Worm (Caenorhabditis elegans) whole organism, mixed stage, embryonic: ENCODE measurements around the gene ipla-6.

Experiments used
- blmp-1 ChIP-seq: fragments of 150-350 bp; optimal IDR thresholded peaks from 2 replicates; lab custom pipeline; 2014; ENCODE audit warnings: missing biosample characterization, missing genetic modification characterization
- elt-3 ChIP-seq: fragments of 150-350 bp; optimal IDR thresholded peaks from 2 replicates; lab custom pipeline; 2014; ENCODE audit warnings: missing biosample characterization, missing genetic modification characterization
- lin-13 ChIP-seq: fragments of 150-350 bp; optimal IDR thresholded peaks from 2 replicates; lab custom pipeline; 2014; ENCODE audit warnings: missing biosample characterization, missing genetic modification characterization
- lsy-2 ChIP-seq: fragments of 150-350 bp; optimal IDR thresholded peaks from 2 replicates; lab custom pipeline; 2014; ENCODE audit warnings: missing biosample characterization, missing genetic modification characterization
- nhr-12 ChIP-seq: fragments of 150-350 bp; optimal IDR thresholded peaks from 2 replicates; lab custom pipeline; 2014; ENCODE audit warnings: missing biosample characterization, missing genetic modification characterization
- nhr-237 ChIP-seq: fragments of 150-350 bp; optimal IDR thresholded peaks from 2 replicates; lab custom pipeline; 2014; ENCODE audit warnings: missing biosample characterization, missing genetic modification characterization
- nhr-28 ChIP-seq: fragments of 150-350 bp; optimal IDR thresholded peaks from 2 replicates; lab custom pipeline; 2014; ENCODE audit warnings: missing biosample characterization, missing genetic modification characterization
- nhr-76 ChIP-seq: sonication (generic microtip); optimal IDR thresholded peaks from 2 replicates; lab custom pipeline; 2017; ENCODE audit warnings: missing biosample characterization, missing genetic modification characterization
- snpc-4 ChIP-seq: fragments of 150-350 bp; optimal IDR thresholded peaks from 2 replicates; lab custom pipeline; 2014; ENCODE audit warnings: missing biosample characterization, missing genetic modification characterization
- unc-39 ChIP-seq: fragments of 150-350 bp; optimal IDR thresholded peaks from 2 replicates; lab custom pipeline; 2014; ENCODE audit warnings: missing biosample characterization, missing genetic modification characterization
- unc-62 ChIP-seq: fragments of 150-350 bp; optimal IDR thresholded peaks from 2 replicates; lab custom pipeline; 2014; ENCODE audit warnings: missing biosample characterization, missing genetic modification reagents, missing genetic modification characterization
- ztf-11 ChIP-seq: fragments of 150-350 bp; optimal IDR thresholded peaks from 2 replicates; lab custom pipeline; 2014; ENCODE audit warnings: missing biosample characterization, missing genetic modification characterization

DNA sequence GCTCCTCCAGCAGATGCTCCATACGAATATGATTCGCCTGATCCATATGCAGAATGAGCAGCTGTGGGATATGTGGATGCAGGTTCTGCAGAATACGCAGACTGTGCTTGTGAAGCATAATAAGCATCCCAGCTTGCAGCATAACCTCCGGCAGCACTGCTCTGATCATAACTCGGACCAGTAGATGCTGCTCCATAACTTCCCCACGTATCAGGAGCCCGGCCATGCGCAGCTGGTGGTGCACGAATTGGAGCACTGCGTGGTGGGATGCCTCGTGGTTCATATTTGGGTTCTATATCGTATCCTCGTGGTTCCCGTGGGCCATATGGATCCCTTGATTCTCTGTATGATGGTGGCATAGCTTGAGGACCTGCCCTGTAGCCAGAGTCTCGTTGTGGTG, 36.3 kb downstream of the ipla-6 start:
- TF ChIP-seq nhr-237 (tag; lab: Kevin White, UChicago) (no peak), nhr-76 (tag; lab: Kevin White, UChicago) (no peak), unc-62 (GFP tag; lab: Kevin White, UChicago) (no peak), lin-13 (tag; lab: Kevin White, UChicago) (no peak), snpc-4 (tag; lab: Kevin White, UChicago) (no peak), lsy-2 (no peak), ztf-11 (tag; lab: Kevin White, UChicago) (no peak), blmp-1 (tag; lab: Kevin White, UChicago) (no peak), nhr-28 (tag; lab: Kevin White, UChicago) (no peak), elt-3 (tag; lab: Kevin White, UChicago) (no peak), unc-39 (tag; lab: Kevin White, UChicago) (no peak), nhr-12 (tag; lab: Kevin White, UChicago) (no peak)
